Worm (Caenorhabditis elegans) whole organism, L1 larva: ENCODE results near the gene sre-37.
"Not testable (repeated sequence)": the region's sequence is repeated elsewhere in the genome, so short reads cannot be mapped to it uniquely, and the experiment has no call there.

Experiments
- ces-1 ChIP-seq: fragments of 150-350 bp; optimal IDR thresholded peaks from 2 replicates; lab custom pipeline; 2014; ENCODE audit warnings: missing biosample characterization, missing genetic modification reagents, missing genetic modification characterization
- elt-2 ChIP-seq: sonication (generic microtip); optimal IDR thresholded peaks from 2 replicates; lab custom pipeline; 2016; ENCODE audit warnings: missing genetic modification characterization, mild to moderate bottlenecking, inconsistent platforms, missing compliant biosample characterization, missing genetic modification reagents
- hlh-17 ChIP-seq: fragments of 200-800 bp; sonication (Bioruptor generic); optimal IDR thresholded peaks from 2 replicates; lab custom pipeline; 2018; ENCODE audit warnings: missing genetic modification characterization, mild to moderate bottlenecking, missing compliant biosample characterization, moderate library complexity, borderline replicate concordance
- jun-1 ChIP-seq: fragments of 150-350 bp; optimal IDR thresholded peaks from 2 replicates; lab custom pipeline; 2014; ENCODE audit warnings: missing biosample characterization, missing genetic modification reagents, missing genetic modification characterization
- lin-39 ChIP-seq: fragments of 150-350 bp; optimal IDR thresholded peaks from 2 replicates; lab custom pipeline; 2014; ENCODE audit warnings: missing biosample characterization, missing genetic modification reagents, missing genetic modification characterization
- mep-1 ChIP-seq: fragments of 150-350 bp; optimal IDR thresholded peaks from 2 replicates; lab custom pipeline; 2014; ENCODE audit warnings: missing biosample characterization, missing genetic modification characterization
- tbx-2 ChIP-seq: sonication (generic microtip); optimal IDR thresholded peaks from 2 replicates; lab custom pipeline; 2016; ENCODE audit warnings: missing genetic modification characterization, missing compliant biosample characterization
- unc-130 ChIP-seq: fragments of 150-350 bp; optimal IDR thresholded peaks from 2 replicates; lab custom pipeline; 2017; ENCODE audit warnings: missing biosample characterization, missing genetic modification characterization, inconsistent platforms
- ztf-11 ChIP-seq, 2 experiments: sonication (generic microtip); optimal IDR thresholded peaks; 2 replicates each; lab custom pipeline; 2016 to 2017; ENCODE audit warnings: missing genetic modification characterization in 2 of 2, missing biosample characterization in 1 of 2, missing compliant biosample characterization in 1 of 2

- TF ChIP-seq ztf-11 (tag; optimal IDR thresholded peaks at IDR 0.05; lab: Kevin White, UChicago); tbx-2 (tag; lab: Kevin White, UChicago); ces-1 (GFP tag; lab: Kevin White, UChicago); elt-2; lin-39 (tag; lab: Kevin White, UChicago); mep-1 (tag; lab: Kevin White, UChicago); jun-1; unc-130 (tag; lab: Kevin White, UChicago); hlh-17 (GFP tag; lab: Kevin White, UChicago): not testable (repeated sequence)
These were observed 24.5 kb upstream of the sre-37 start, which contains the start of gene Y57A10C.10 for ce11 chrII:12441164-12441563.
